Worm (Caenorhabditis elegans) whole organism, midembryonic: Measurements from ENCODE around the gene str-226.
"Not testable (repeated sequence)": the region's sequence is repeated elsewhere in the genome, so short reads cannot be mapped to it uniquely, and the experiment has no call there.

Source experiments
- T22C8.4 ChIP-seq: fragments of 200-800 bp; sonication (Bioruptor generic); IDR thresholded peaks from 2 replicates; pipeline ENCODE4 v1.3.6; 2022; ENCODE audit warnings: missing genetic modification characterization, missing compliant biosample characterization
- cog-1 ChIP-seq: sonication (generic microtip); optimal IDR thresholded peaks from 2 replicates; lab custom pipeline; 2016; ENCODE audit warnings: missing genetic modification characterization, missing compliant biosample characterization
- flt-1 ChIP-seq: fragments of 200-800 bp; sonication (Bioruptor generic); IDR thresholded peaks from 2 replicates; pipeline ENCODE4 v1.3.6; 2022; ENCODE audit warnings: missing genetic modification characterization, missing compliant biosample characterization
- klf-2 ChIP-seq: fragments of 200-800 bp; sonication (Bioruptor generic); conservative IDR thresholded peaks from 2 replicates; pipeline ENCODE4 v1.3.6; 2022; ENCODE audit warnings: missing genetic modification reagents, missing genetic modification characterization, missing compliant biosample characterization
- med-1 ChIP-seq: sonication (generic microtip); optimal IDR thresholded peaks from 2 replicates; lab custom pipeline; 2017; ENCODE audit warnings: missing genetic modification characterization, mild to moderate bottlenecking, missing compliant biosample characterization, antibody characterized with exemption, missing genetic modification reagents; ENCODE audit not compliant: insufficient read depth
- ref-1 ChIP-seq: fragments of 200-800 bp; sonication (Bioruptor generic); conservative IDR thresholded peaks from 2 replicates; pipeline ENCODE4 v1.3.6; 2022; ENCODE audit warnings: missing genetic modification reagents, missing genetic modification characterization, missing compliant biosample characterization
- tab-1 ChIP-seq: fragments of 200-800 bp; sonication (Bioruptor generic); IDR thresholded peaks from 2 replicates; pipeline ENCODE4 v1.3.6; 2022; ENCODE audit warnings: missing genetic modification characterization, missing compliant biosample characterization
- ztf-23 ChIP-seq: fragments of 200-800 bp; sonication (Bioruptor generic); IDR thresholded peaks from 2 replicates; pipeline ENCODE4 v1.3.6; 2022; ENCODE audit warnings: missing genetic modification reagents, missing genetic modification characterization, missing compliant biosample characterization
- ztf-29 ChIP-seq: fragments of 200-800 bp; sonication (Bioruptor generic); IDR thresholded peaks from 2 replicates; pipeline ENCODE4 v1.3.6; 2022; ENCODE audit warnings: missing genetic modification reagents, missing genetic modification characterization, missing compliant biosample characterization

Gene str-226

DNA sequence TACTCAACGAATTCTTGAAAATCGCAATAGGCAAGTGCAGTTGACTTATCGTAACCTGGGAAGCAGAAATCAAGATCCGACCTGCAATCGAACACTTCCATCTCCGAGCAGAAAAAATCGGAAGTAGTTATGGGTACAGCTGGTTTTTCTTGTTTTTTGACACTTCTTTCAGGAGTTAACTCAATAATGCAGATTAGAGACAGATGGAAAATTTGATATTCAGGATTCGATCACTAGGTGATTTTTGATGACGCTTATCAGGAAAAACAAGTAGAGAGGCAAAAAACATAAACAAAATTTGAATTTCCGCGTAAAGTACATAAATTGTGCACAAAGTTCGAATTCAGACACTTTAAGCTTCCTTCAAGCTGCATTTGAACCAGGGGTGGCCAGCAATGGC lies 36.3 kb downstream of the str-226 start, which contains the start of gene srw-130:
Gene srw-130 (minus strand): TSS at position 101 of the 400 bp plus-strand sequence.
- no peak for TF ChIP-seq klf-2
- no peak for TF ChIP-seq cog-1 (tag; lab: Kevin White, UChicago)
- no peak for TF ChIP-seq flt-1 (GFP tag; lab: Robert Waterston, UW)
- no peak for TF ChIP-seq med-1 (GFP tag; lab: Kevin White, UChicago)
- no peak for TF ChIP-seq tab-1 (GFP tag; lab: Robert Waterston, UW)
- TF ChIP-seq ztf-29 (GFP tag; lab: Robert Waterston, UW) = no peak
- TF ChIP-seq ref-1 (GFP tag; lab: Robert Waterston, UW) = no peak
- no peak for TF ChIP-seq ztf-23 (GFP tag; lab: Robert Waterston, UW)
- TF ChIP-seq T22C8.4 (GFP tag; lab: Robert Waterston, UW) = no peak

DNA sequence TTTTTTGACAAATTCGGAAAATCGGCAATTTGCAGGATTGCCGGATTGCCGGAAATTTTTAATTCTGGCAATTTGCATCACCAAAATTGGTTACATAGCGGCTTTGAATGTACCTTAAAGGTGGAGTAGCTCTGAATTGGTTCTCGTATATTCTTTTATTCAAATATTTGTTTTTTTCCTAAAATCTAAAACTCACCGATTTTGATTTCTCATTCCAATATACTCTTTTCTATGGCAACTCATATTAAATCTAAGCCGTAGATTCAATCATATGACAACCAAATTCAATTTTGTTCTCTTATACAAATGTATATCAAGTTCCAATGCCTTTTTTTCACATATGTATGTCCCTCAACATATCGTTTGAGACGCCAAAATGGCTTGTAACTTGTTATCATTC lies 37.1 kb downstream of the str-226 start, which contains the start of gene sri-21:
Gene sri-21 (plus strand): TSS at position 301 of the 400 bp plus-strand sequence.
- no peak for TF ChIP-seq klf-2
- TF ChIP-seq cog-1 (tag; lab: Kevin White, UChicago) = no peak
- no peak for TF ChIP-seq ztf-29 (GFP tag; lab: Robert Waterston, UW)
- no peak for TF ChIP-seq ref-1 (GFP tag; lab: Robert Waterston, UW)
- no peak for TF ChIP-seq med-1 (GFP tag; lab: Kevin White, UChicago)
- no peak for TF ChIP-seq tab-1 (GFP tag; lab: Robert Waterston, UW)
- no peak for TF ChIP-seq ztf-23 (GFP tag; lab: Robert Waterston, UW)
- TF ChIP-seq T22C8.4 (GFP tag; lab: Robert Waterston, UW) = no peak
- TF ChIP-seq flt-1 (GFP tag; lab: Robert Waterston, UW) = no peak

DNA sequence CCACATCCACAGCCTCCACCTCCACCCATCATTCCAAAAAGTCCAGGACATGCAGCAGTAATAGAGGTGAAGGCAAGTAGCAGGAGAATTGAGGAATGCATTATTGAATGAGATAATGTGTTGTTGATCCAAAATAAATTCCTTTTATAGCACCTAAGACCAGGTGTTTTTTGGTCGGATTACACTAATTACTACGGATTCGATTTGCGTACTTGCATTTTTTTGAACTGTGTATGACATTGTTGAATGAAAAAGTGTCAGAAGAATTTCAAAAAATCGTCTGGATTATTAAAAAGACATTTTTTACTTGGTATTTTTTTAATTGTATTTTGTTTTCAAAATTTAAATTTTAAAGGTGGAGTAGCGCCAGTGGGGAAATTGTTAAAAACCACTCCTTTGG lies 39.3 kb downstream of the str-226 start, which contains the start of gene grl-28:
Gene grl-28 (minus strand): TSS at position 101 of the 400 bp plus-strand sequence.
- TF ChIP-seq T22C8.4 (GFP tag; lab: Robert Waterston, UW) (no peak), tab-1 (GFP tag; lab: Robert Waterston, UW) (no peak), cog-1 (tag; lab: Kevin White, UChicago) (no peak), med-1 (GFP tag; lab: Kevin White, UChicago) (no peak), ztf-23 (GFP tag; lab: Robert Waterston, UW) (no peak), ztf-29 (GFP tag; lab: Robert Waterston, UW) (no peak), flt-1 (GFP tag; lab: Robert Waterston, UW) (no peak), ref-1 (GFP tag; lab: Robert Waterston, UW) (no peak), klf-2 (no peak)

DNA sequence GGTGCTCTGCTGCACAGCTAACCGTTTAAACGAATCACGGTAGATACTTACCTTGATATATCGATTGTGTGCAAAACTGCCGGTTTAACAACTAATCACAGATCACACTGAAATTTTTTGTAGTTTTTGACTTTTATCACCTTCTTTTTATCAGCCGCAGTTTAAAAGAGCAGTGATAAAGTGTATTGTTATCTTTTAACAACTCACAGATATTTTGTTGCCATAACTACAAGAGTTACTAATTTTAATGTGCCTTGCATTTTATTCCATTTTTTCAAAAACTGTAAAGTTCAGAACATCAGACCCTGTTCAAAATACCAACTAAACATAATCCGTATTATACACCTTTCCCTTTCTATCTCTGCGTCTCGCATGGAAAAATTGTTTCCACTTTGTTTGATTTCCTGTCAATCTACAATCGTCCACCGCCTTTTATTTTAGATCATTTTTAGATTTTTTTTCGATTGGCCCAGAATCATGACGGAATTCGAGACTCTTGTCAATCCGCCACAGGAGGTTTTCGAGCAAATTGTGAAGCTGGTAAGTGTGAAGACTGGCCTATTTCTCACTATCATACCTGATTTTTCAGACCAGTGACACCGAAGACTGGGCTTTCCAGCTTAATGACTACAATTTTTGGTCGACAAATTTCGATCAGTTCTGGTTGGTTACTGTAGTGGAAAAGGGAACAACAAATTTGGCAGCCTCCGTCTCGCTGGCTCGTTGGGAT lies 40.4 kb downstream of the str-226 start, which contains the start of gene T24A6.20:
Gene T24A6.20 (plus strand): TSS at position 395 of the 730 bp plus-strand sequence.
- TF ChIP-seq med-1 (GFP tag; lab: Kevin White, UChicago) (no peak), cog-1 (tag; lab: Kevin White, UChicago) (no peak), klf-2 (no peak), flt-1 (GFP tag; lab: Robert Waterston, UW) (no peak), tab-1 (GFP tag; lab: Robert Waterston, UW) (no peak), ztf-23 (GFP tag; lab: Robert Waterston, UW) (no peak), ref-1 (GFP tag; lab: Robert Waterston, UW) (no peak), T22C8.4 (GFP tag; lab: Robert Waterston, UW) (no peak), ztf-29 (GFP tag; lab: Robert Waterston, UW) (no peak)

DNA sequence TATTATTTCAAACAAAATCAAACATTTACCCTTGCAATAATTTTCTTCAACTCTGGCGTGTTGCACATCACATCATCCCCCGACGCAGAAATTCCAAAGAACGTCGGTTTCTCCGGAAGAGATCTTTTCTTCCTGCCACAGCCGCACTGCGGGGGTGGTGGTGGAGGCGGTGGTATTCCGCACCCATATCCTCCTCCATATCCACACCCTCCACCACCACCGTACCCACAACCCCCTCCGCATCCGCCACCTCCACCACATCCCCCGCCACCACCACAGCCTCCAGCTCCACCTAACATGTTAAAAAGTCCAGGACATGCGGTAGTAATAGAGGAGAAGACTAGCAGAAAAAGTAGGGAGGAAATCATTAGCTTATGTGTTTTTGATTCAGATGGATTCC lies 42.4 kb downstream of the str-226 start, which contains the start of gene grl-29:
Gene grl-29 (minus strand): TSS at position 368 of the 400 bp plus-strand sequence.
- TF ChIP-seq ref-1 (GFP tag; lab: Robert Waterston, UW) (no peak), flt-1 (GFP tag; lab: Robert Waterston, UW) (no peak), ztf-23 (GFP tag; lab: Robert Waterston, UW) (0 out of 2 replicates have a peak, but pooled peaks have one; percentile 19)

DNA sequence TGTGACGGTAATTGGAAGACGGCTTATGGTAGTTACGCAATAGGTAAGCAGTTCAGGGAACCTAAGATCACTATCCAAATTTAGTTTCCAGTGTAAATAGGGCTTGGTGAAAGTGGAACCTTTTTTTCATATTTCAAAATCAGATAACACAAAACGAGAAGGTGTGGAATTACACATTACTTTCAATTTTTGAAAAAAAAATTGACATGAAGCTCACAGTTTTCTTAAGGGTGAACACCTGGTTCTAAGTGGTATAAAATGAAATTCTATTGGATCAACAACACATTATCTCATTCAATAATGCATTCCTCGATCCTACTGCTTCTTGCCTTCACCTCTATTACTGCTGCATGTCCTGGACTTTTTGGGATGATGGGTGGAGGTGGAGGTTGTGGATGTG lies 43.5 kb downstream of the str-226 start, which contains the start of gene grl-30:
Gene grl-30 (plus strand): TSS at position 301 of the 400 bp plus-strand sequence.
- TF ChIP-seq tab-1 (GFP tag; lab: Robert Waterston, UW) (no peak), klf-2 (no peak), ztf-29 (GFP tag; lab: Robert Waterston, UW) (no peak), cog-1 (tag; lab: Kevin White, UChicago) (no peak), flt-1 (GFP tag; lab: Robert Waterston, UW) (no peak), ztf-23 (GFP tag; lab: Robert Waterston, UW) (no peak), ref-1 (GFP tag; lab: Robert Waterston, UW) (no peak), med-1 (GFP tag; lab: Kevin White, UChicago) (no peak), T22C8.4 (GFP tag; lab: Robert Waterston, UW) (no peak)

DNA sequence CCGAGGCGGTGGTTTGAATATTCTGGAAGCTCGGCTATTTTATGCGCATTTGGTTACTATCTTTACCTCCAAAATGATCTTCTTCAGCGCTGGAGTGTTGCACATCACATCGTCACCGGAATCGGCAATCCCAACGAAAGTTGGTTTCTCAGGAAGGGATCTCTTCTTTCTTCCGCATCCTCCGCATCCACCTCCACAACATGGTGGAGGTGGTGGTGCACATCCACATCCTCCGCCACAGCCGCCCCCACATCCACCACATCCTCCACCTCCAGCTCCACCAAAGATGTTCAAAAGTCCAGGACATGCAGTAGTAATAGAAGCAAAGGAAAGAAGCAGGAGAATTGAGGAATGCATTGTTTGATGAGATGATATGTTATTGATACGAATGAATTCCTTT lies 44.9 kb downstream of the str-226 start, which contains the start of gene grl-31:
Gene grl-31 (minus strand): TSS at position 357 of the 400 bp plus-strand sequence.
- TF ChIP-seq cog-1 (tag; lab: Kevin White, UChicago) = no peak
- TF ChIP-seq ztf-23 (GFP tag; lab: Robert Waterston, UW) = no peak
- no peak for TF ChIP-seq ref-1 (GFP tag; lab: Robert Waterston, UW)
- no peak for TF ChIP-seq ztf-29 (GFP tag; lab: Robert Waterston, UW)
- no peak for TF ChIP-seq T22C8.4 (GFP tag; lab: Robert Waterston, UW)
- no peak for TF ChIP-seq med-1 (GFP tag; lab: Kevin White, UChicago)
- no peak for TF ChIP-seq klf-2
- no peak for TF ChIP-seq tab-1 (GFP tag; lab: Robert Waterston, UW)
- TF ChIP-seq flt-1 (GFP tag; lab: Robert Waterston, UW) = no peak

DNA sequence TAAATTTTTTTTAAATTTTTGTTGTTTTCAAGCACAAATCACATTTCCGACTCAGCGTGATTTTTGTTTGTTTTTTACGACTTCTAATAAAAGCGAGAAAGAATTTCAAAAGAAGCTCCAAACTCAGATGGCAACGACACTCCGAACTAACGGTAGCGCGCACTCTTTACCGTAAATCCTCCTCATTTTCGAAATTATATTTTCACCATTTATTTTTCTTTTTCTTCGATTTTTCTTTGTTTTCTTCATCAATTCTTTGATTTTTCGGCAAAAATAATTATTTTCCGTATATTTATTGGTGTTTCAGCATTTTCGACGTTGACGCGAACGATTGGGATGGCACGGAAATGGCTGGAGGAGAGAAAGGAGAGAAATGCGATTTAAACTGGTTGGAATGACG lies 46.3 kb downstream of the str-226 start, which contains the start of gene T24A6.1:
Gene T24A6.1 (plus strand): TSS at position 301 of the 400 bp plus-strand sequence.
- TF ChIP-seq klf-2; med-1 (GFP tag; lab: Kevin White, UChicago); ztf-29 (GFP tag; lab: Robert Waterston, UW): not testable (repeated sequence)
